Worm (Caenorhabditis elegans) whole organism, young adult: ENCODE measurements around the gene gcy-3.

Experiments
- attf-6 ChIP-seq: fragments of 200-800 bp; sonication (Bioruptor generic); IDR thresholded peaks from 2 replicates; pipeline ENCODE4 v1.3.6; 2022; ENCODE audit warnings: missing genetic modification reagents, missing genetic modification characterization, missing compliant biosample characterization
- ccch-3 ChIP-seq: fragments of 200-800 bp; sonication (Bioruptor generic); optimal IDR thresholded peaks from 2 replicates; lab custom pipeline; 2018; ENCODE audit warnings: mild to moderate bottlenecking, missing genetic modification characterization, missing compliant biosample characterization
- efl-1 ChIP-seq: fragments of 150-350 bp; optimal IDR thresholded peaks from 2 replicates; lab custom pipeline; 2014; ENCODE audit warnings: missing biosample characterization, missing genetic modification reagents, missing genetic modification characterization
- fkh-3 ChIP-seq: sonication (generic microtip); optimal IDR thresholded peaks from 2 replicates; lab custom pipeline; 2016; ENCODE audit warnings: mild to moderate bottlenecking, missing genetic modification characterization, missing compliant biosample characterization
- madf-10 ChIP-seq: sonication (generic microtip); optimal IDR thresholded peaks from 2 replicates; lab custom pipeline; 2016; ENCODE audit warnings: mild to moderate bottlenecking, missing genetic modification characterization, missing compliant biosample characterization

DNA sequence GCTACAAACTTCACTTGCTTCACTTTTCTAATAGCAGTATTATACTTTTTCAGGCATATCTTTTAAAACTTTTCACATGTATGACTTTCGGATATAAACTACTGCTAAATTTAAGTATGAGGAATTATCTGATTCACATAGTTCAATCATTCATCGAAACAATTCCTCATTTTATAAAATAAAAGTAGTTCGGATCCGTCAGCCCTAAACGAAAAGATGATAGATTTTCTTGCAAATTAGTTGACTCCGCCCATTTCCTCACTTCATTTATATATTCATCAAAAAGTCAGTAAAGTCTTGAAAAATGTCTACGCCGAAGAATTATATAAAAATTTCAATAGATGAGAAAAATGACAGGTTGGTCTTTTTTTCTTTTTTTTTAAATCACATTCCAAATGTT, 29.5 kb downstream of the gcy-3 start, which contains the start of gene chil-27:
- no peak for TF ChIP-seq ccch-3 (GFP tag; lab: Kevin White, UChicago)
- TF ChIP-seq attf-6 (GFP tag; lab: Robert Waterston, UW) = no peak
- no peak for TF ChIP-seq efl-1 (GFP tag; lab: Kevin White, UChicago)
- TF ChIP-seq fkh-3 (tag; lab: Kevin White, UChicago) = no peak
- no peak for TF ChIP-seq madf-10
